Worm (Caenorhabditis elegans) whole organism, L1 larva: ENCODE data around the gene Y38H6C.24.

Source experiments
- efl-1 ChIP-seq, 4 experiments: fragments of 150-350 bp; optimal IDR thresholded peaks in 3 of 4; peaks in 1 of 4; 1 replicate in 1 of 4; 2 replicates in 3 of 4; lab custom pipeline; 2014; ENCODE audit warnings: missing biosample characterization in 2 of 4, missing genetic modification characterization in 2 of 4, missing genetic modification reagents in 2 of 4
- lir-3 ChIP-seq: sonication (generic microtip); optimal IDR thresholded peaks from 2 replicates; lab custom pipeline; 2016; ENCODE audit warnings: mild to moderate bottlenecking, missing genetic modification characterization, moderate library complexity, missing compliant biosample characterization; ENCODE audit not compliant: poor library complexity

- no peak for TF ChIP-seq efl-1 (optimal IDR thresholded peaks at IDR 0.05; lab: Kevin White, UChicago)
- no peak for TF ChIP-seq efl-1 (GFP tag; optimal IDR thresholded peaks at IDR 0.05 in 1 of 2; lab: Kevin White, UChicago)
- TF ChIP-seq lir-3 = no peak
Observed at ce11 chrV:20561795-20562194, 35.6 kb downstream of the Y38H6C.24 start, which contains the start of gene F26F2.1.
